Worm (Caenorhabditis elegans): ENCODE measurements around the gene H04D03.4.

Gene H04D03.4

DNA sequence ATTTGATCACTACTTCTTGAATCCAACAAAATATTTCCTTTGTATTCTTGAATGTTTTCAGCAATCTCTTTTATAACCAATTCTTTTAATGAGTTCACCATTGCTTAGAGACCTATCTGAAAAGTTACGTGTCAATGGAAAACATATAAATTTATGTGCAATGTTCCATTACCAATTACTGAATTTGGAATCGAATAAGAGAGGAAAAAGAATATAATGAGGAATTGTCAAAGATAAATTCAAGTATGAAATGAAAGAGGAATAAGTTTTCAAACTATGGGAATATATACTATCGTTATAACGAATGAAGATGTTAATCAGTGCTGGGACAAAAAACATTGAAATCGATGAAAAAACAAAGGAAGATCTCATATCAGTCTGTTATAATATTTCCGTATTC is at the start of gene H04D03.4:
TSS of gene H04D03.4 (minus strand) at position 101 of the 400 bp plus-strand sequence.
- no peak for TF ChIP-seq Y75B8A.6 (GFP tag; IDR thresholded peaks at IDR 0.05)
- no peak for TF ChIP-seq ceh-44 (GFP tag; IDR thresholded peaks at IDR 0.05)
- TF ChIP-seq nhr-76 (tag; optimal IDR thresholded peaks at IDR 0.05), result no peak
- no peak for TF ChIP-seq tag-97 (GFP tag; IDR thresholded peaks at IDR 0.05)
- TF ChIP-seq hmg-1.1 (GFP tag; IDR thresholded peaks at IDR 0.05), result no peak
- TF ChIP-seq lin-38 (GFP tag; IDR thresholded peaks at IDR 0.05), result no peak
- TF ChIP-seq fkh-10 (GFP tag; optimal IDR thresholded peaks at IDR 0.05), result no peak
- TF ChIP-seq snpc-4 (tag; optimal IDR thresholded peaks at IDR 0.05), result no peak
- TF ChIP-seq skn-1 (tag; optimal IDR thresholded peaks at IDR 0.05), result no peak
- no peak for TF ChIP-seq Y105C5A.15 (GFP tag; IDR thresholded peaks at IDR 0.05)
- no peak for TF ChIP-seq lin-39 (tag; optimal IDR thresholded peaks at IDR 0.05)
- TF ChIP-seq ceh-82 (tag; optimal IDR thresholded peaks at IDR 0.05), result no peak
- TF ChIP-seq tra-1 (GFP tag; IDR thresholded peaks at IDR 0.05), result no peak

- TF ChIP-seq madf-9 (GFP tag; conservative IDR thresholded peaks at IDR 0.05), result no peak
- TF ChIP-seq unc-62 (GFP tag; optimal IDR thresholded peaks at IDR 0.05 in 1 of 2), result peak in 1 of 2 experiments; percentile 94
- TF ChIP-seq unc-62 (tag; optimal IDR thresholded peaks at IDR 0.05), result no peak
These were observed 37.1 kb upstream of the H04D03.4 start, which contains the start of gene ptr-25 for ce11 chrIII:10488052-10488451. Gene ptr-25 (plus strand): TSS chrIII:10488124.

ce11 chrIII:10486455-10486854 is 35.5 kb upstream of the H04D03.4 start:
- TF ChIP-seq D1046.2 (GFP tag; IDR thresholded peaks at IDR 0.05) (no peak), nhr-77 (tag; optimal IDR thresholded peaks at IDR 0.05) (no peak), mes-2 (tag; optimal IDR thresholded peaks at IDR 0.05; ENCODE audit: poor library complexity, severe bottlenecking) (no peak), nhr-28 (tag; optimal IDR thresholded peaks at IDR 0.05) (peak; percentile 34), madf-5 (GFP tag; IDR thresholded peaks at IDR 0.05) (no peak), ces-1 (GFP tag; optimal IDR thresholded peaks at IDR 0.05) (no peak), gei-8 (GFP tag; optimal IDR thresholded peaks at IDR 0.05) (no peak), mxl-2 (GFP tag; conservative IDR thresholded peaks at IDR 0.05) (no peak), daf-12 (tag; optimal IDR thresholded peaks at IDR 0.05) (no peak), lin-1 (GFP tag; IDR thresholded peaks at IDR 0.05) (no peak), mxl-3 (GFP tag; optimal IDR thresholded peaks at IDR 0.05) (peak; percentile 45)

- TF ChIP-seq daf-16 (GFP tag; optimal IDR thresholded peaks at IDR 0.05) (no peak), daf-16 (tag; optimal IDR thresholded peaks at IDR 0.05) (peak; percentile 18), mep-1 (tag; optimal IDR thresholded peaks at IDR 0.05) (no peak)
These were observed 31.1 kb upstream of the H04D03.4 start, which contains the start of gene D2045.8 for ce11 chrIII:10481988-10482387. Gene D2045.8 (plus strand): TSS chrIII:10482288.

ce11 chrIII:10481497-10481896 is 30.6 kb upstream of the H04D03.4 start:
- TF ChIP-seq dve-1 (tag; optimal IDR thresholded peaks at IDR 0.05; ENCODE audit: insufficient read depth) (peak; percentile 64), unc-62 (GFP tag; optimal IDR thresholded peaks at IDR 0.05 in 1 of 2) (peak in 1 of 2 experiments; percentile 93), unc-62 (tag; optimal IDR thresholded peaks at IDR 0.05) (no peak), hlh-11 (tag; optimal IDR thresholded peaks at IDR 0.05) (peak; percentile 11), hlh-30 (tag; optimal IDR thresholded peaks at IDR 0.05; ENCODE audit: insufficient read depth) (peak; percentile 12), daf-16 (GFP tag; optimal IDR thresholded peaks at IDR 0.05) (no peak), daf-16 (tag; optimal IDR thresholded peaks at IDR 0.05) (peak; percentile 29), dmd-6 (GFP tag; IDR thresholded peaks at IDR 0.05) (0 out of 2 replicates have a peak, but pooled peaks have one; percentile 25), ceh-62 (tag; optimal IDR thresholded peaks at IDR 0.05) (no peak), rbr-2 (tag; optimal IDR thresholded peaks at IDR 0.05) (no peak), lin-1 (GFP tag; IDR thresholded peaks at IDR 0.05) (no peak)

Measured in whole organism, L4 larva.